Fruit fly (Drosophila melanogaster) whole organism, prepupa: ENCODE data around the gene Gdh.

Experiments
- Blimp-1 ChIP-seq: fragments of 200-800 bp; sonication (Bioruptor generic); optimal IDR thresholded peaks from 3 replicates; lab custom pipeline; 2017; ENCODE audit warnings: missing biosample characterization, missing genetic modification characterization, mild to moderate bottlenecking, moderate library complexity, missing genetic modification reagents
- CG10631 ChIP-seq: fragments of 200-800 bp; sonication (Bioruptor generic); optimal IDR thresholded peaks from 2 replicates; lab custom pipeline; 2016; ENCODE audit warnings: missing biosample characterization, missing genetic modification characterization
- CG11294 ChIP-seq: fragments of 200-800 bp; sonication (Bioruptor generic); IDR thresholded peaks from 2 replicates; pipeline ENCODE4 v1.3.6; 2022; ENCODE audit warnings: missing biosample characterization, missing genetic modification characterization
- CG11762 ChIP-seq: fragments of 200-800 bp; sonication (Bioruptor generic); optimal IDR thresholded peaks from 3 replicates; lab custom pipeline; 2016; ENCODE audit warnings: missing biosample characterization, missing genetic modification characterization; ENCODE audit not compliant: insufficient read depth
- CG11902 ChIP-seq: fragments of 200-800 bp; sonication (Bioruptor generic); optimal IDR thresholded peaks from 3 replicates; lab custom pipeline; 2016; ENCODE audit warnings: missing biosample characterization, missing genetic modification characterization
- CG15336 ChIP-seq: fragments of 200-800 bp; sonication (Bioruptor generic); IDR thresholded peaks from 2 replicates; pipeline ENCODE4 v1.3.6; 2022; ENCODE audit warnings: missing biosample characterization, missing genetic modification characterization
- CG1621 ChIP-seq: fragments of 200-800 bp; sonication (Bioruptor generic); optimal IDR thresholded peaks from 3 replicates; lab custom pipeline; 2018; ENCODE audit warnings: missing biosample characterization, mild to moderate bottlenecking, missing genetic modification characterization
- CG16779 ChIP-seq: fragments of 200-800 bp; sonication (Bioruptor generic); optimal IDR thresholded peaks from 3 replicates; lab custom pipeline; 2017; ENCODE audit warnings: missing biosample characterization, mild to moderate bottlenecking, missing genetic modification characterization
- CG3032 ChIP-seq: fragments of 200-800 bp; optimal IDR thresholded peaks from 2 replicates; lab custom pipeline; 2019; ENCODE audit warnings: missing biosample characterization, mild to moderate bottlenecking, missing genetic modification characterization, moderate library complexity
- CG31627 ChIP-seq: fragments of 200-800 bp; sonication (Bioruptor generic); optimal IDR thresholded peaks from 3 replicates; lab custom pipeline; 2016; ENCODE audit warnings: missing biosample characterization, missing genetic modification characterization
- CG32006 ChIP-seq: fragments of 200-800 bp; sonication (Bioruptor generic); optimal IDR thresholded peaks from 3 replicates; lab custom pipeline; 2017; ENCODE audit warnings: missing biosample characterization, mild to moderate bottlenecking, missing genetic modification characterization
- CG34406 ChIP-seq: fragments of 200-800 bp; sonication (Bioruptor generic); optimal IDR thresholded peaks from 3 replicates; lab custom pipeline; 2016; ENCODE audit warnings: missing biosample characterization, missing genetic modification characterization
- CG3919 ChIP-seq: fragments of 200-800 bp; sonication (Bioruptor generic); optimal IDR thresholded peaks from 3 replicates; lab custom pipeline; 2016; ENCODE audit warnings: missing biosample characterization, missing genetic modification characterization
- CG4318 ChIP-seq: fragments of 200-800 bp; sonication (Bioruptor generic); optimal IDR thresholded peaks from 3 replicates; lab custom pipeline; 2017; ENCODE audit warnings: missing biosample characterization, mild to moderate bottlenecking, missing genetic modification characterization
- CG6163 ChIP-seq: fragments of 200-800 bp; sonication (Bioruptor generic); IDR thresholded peaks from 3 replicates; pipeline ENCODE4 v1.3.6; 2022; ENCODE audit warnings: missing biosample characterization, missing genetic modification characterization
- CG6276 ChIP-seq: fragments of 200-800 bp; sonication (Bioruptor generic); optimal IDR thresholded peaks from 2 replicates; lab custom pipeline; 2017; ENCODE audit warnings: missing biosample characterization, mild to moderate bottlenecking, missing genetic modification characterization
- CG6792 ChIP-seq: fragments of 200-800 bp; sonication (Bioruptor generic); optimal IDR thresholded peaks from 3 replicates; lab custom pipeline; 2016; ENCODE audit warnings: missing biosample characterization, missing genetic modification characterization
- CG6854 ChIP-seq: fragments of 200-800 bp; sonication (Bioruptor generic); optimal IDR thresholded peaks from 2 replicates; lab custom pipeline; 2017; ENCODE audit warnings: missing biosample characterization, mild to moderate bottlenecking, missing genetic modification characterization
- CG8632 ChIP-seq: fragments of 200-800 bp; sonication (Bioruptor generic); optimal IDR thresholded peaks from 3 replicates; lab custom pipeline; 2016; ENCODE audit warnings: missing biosample characterization, missing genetic modification characterization
- CG9139 ChIP-seq: fragments of 200-800 bp; sonication (Bioruptor generic); optimal IDR thresholded peaks from 3 replicates; lab custom pipeline; 2017; ENCODE audit warnings: missing biosample characterization, mild to moderate bottlenecking, missing genetic modification characterization
- Eip75B ChIP-seq: fragments of 200-800 bp; sonication (Bioruptor generic); optimal IDR thresholded peaks from 3 replicates; lab custom pipeline; 2016; ENCODE audit warnings: missing biosample characterization, missing genetic modification characterization
- Eip93F ChIP-seq: fragments of 200-800 bp; sonication (Bioruptor generic); optimal IDR thresholded peaks from 2 replicates; lab custom pipeline; 2016; ENCODE audit warnings: missing biosample characterization, mild to moderate bottlenecking, missing genetic modification characterization
- Ets96B ChIP-seq: fragments of 200-800 bp; optimal IDR thresholded peaks from 2 replicates; lab custom pipeline; 2019; ENCODE audit warnings: missing biosample characterization, mild to moderate bottlenecking, missing genetic modification characterization, moderate library complexity
- Gug ChIP-seq: fragments of 200-800 bp; sonication (Bioruptor generic); IDR thresholded peaks from 2 replicates; pipeline ENCODE4 v1.3.6; 2022; ENCODE audit warnings: missing biosample characterization, missing genetic modification characterization
- Hr38 ChIP-seq: sonication (Bioruptor generic); optimal IDR thresholded peaks from 2 replicates; lab custom pipeline; 2016; ENCODE audit warnings: missing biosample characterization, missing genetic modification characterization
- Hr4 ChIP-seq: fragments of 200-800 bp; sonication (Bioruptor generic); optimal IDR thresholded peaks from 3 replicates; lab custom pipeline; 2016; ENCODE audit warnings: missing biosample characterization, missing genetic modification characterization
- Lpt ChIP-seq: fragments of 200-800 bp; sonication (Bioruptor generic); optimal IDR thresholded peaks from 3 replicates; lab custom pipeline; 2016; ENCODE audit warnings: missing biosample characterization, missing genetic modification characterization
- Met ChIP-seq: fragments of 200-800 bp; sonication (Bioruptor generic); optimal IDR thresholded peaks from 3 replicates; lab custom pipeline; 2016; ENCODE audit warnings: missing biosample characterization, missing genetic modification characterization
- OdsH ChIP-seq: fragments of 200-800 bp; sonication (Bioruptor generic); optimal IDR thresholded peaks from 3 replicates; lab custom pipeline; 2016; ENCODE audit warnings: missing biosample characterization, missing genetic modification characterization
- Smox ChIP-seq: fragments of 200-800 bp; sonication (Bioruptor generic); optimal IDR thresholded peaks from 3 replicates; lab custom pipeline; 2016; ENCODE audit warnings: missing biosample characterization, missing genetic modification characterization
- Sox102F ChIP-seq: fragments of 200-800 bp; sonication (Bioruptor generic); optimal IDR thresholded peaks from 2 replicates; lab custom pipeline; 2016; ENCODE audit warnings: missing biosample characterization, mild to moderate bottlenecking, missing genetic modification characterization
- Sox14 ChIP-seq: fragments of 200-800 bp; sonication (Bioruptor generic); optimal IDR thresholded peaks from 3 replicates; lab custom pipeline; 2016; ENCODE audit warnings: missing biosample characterization, missing genetic modification characterization
- Sox15 ChIP-seq: fragments of 200-800 bp; sonication (Bioruptor generic); optimal IDR thresholded peaks from 3 replicates; lab custom pipeline; 2016; ENCODE audit warnings: missing biosample characterization, missing genetic modification characterization
- achi ChIP-seq: fragments of 200-800 bp; sonication (Bioruptor generic); optimal IDR thresholded peaks from 3 replicates; lab custom pipeline; 2016; ENCODE audit warnings: missing biosample characterization, missing genetic modification characterization
- acj6 ChIP-seq: fragments of 200-800 bp; sonication (Bioruptor generic); optimal IDR thresholded peaks from 3 replicates; lab custom pipeline; 2016; ENCODE audit warnings: missing biosample characterization, missing genetic modification characterization
- dac ChIP-seq: fragments of 200-800 bp; sonication (Bioruptor generic); optimal IDR thresholded peaks from 2 replicates; lab custom pipeline; 2017; ENCODE audit warnings: missing biosample characterization, mild to moderate bottlenecking, missing genetic modification characterization
- dsx ChIP-seq: fragments of 200-800 bp; optimal IDR thresholded peaks from 3 replicates; lab custom pipeline; 2019; ENCODE audit warnings: missing biosample characterization, mild to moderate bottlenecking, missing genetic modification characterization, moderate library complexity; ENCODE audit not compliant: poor library complexity, severe bottlenecking
- esn ChIP-seq: fragments of 200-800 bp; sonication (Bioruptor generic); optimal IDR thresholded peaks from 2 replicates; lab custom pipeline; 2016; ENCODE audit warnings: missing biosample characterization, mild to moderate bottlenecking, missing genetic modification characterization, moderate library complexity
- fd59A ChIP-seq: fragments of 200-800 bp; sonication (Bioruptor generic); optimal IDR thresholded peaks from 2 replicates; lab custom pipeline; 2017; ENCODE audit warnings: missing biosample characterization, mild to moderate bottlenecking, missing genetic modification characterization, missing genetic modification reagents
- fd85E ChIP-seq: fragments of 200-800 bp; sonication (Bioruptor generic); optimal IDR thresholded peaks from 3 replicates; lab custom pipeline; 2016; ENCODE audit warnings: missing biosample characterization, missing genetic modification characterization
- fkh ChIP-seq: fragments of 200-800 bp; sonication (Bioruptor generic); optimal IDR thresholded peaks from 3 replicates; lab custom pipeline; 2017; ENCODE audit warnings: missing biosample characterization, mild to moderate bottlenecking, missing genetic modification characterization, moderate library complexity
- lz ChIP-seq: fragments of 200-800 bp; sonication (Bioruptor generic); optimal IDR thresholded peaks from 3 replicates; lab custom pipeline; 2016; ENCODE audit warnings: missing biosample characterization, missing genetic modification characterization
- salr ChIP-seq, 2 experiments: fragments of 200-800 bp; sonication (Bioruptor generic); optimal IDR thresholded peaks; 3 replicates each; lab custom pipeline; 2016 to 2018; ENCODE audit warnings: missing biosample characterization in 2 of 2, missing genetic modification characterization in 2 of 2, mild to moderate bottlenecking in 1 of 2
- spab ChIP-seq: fragments of 200-800 bp; sonication (Bioruptor generic); optimal IDR thresholded peaks from 2 replicates; lab custom pipeline; 2017; ENCODE audit warnings: missing biosample characterization, mild to moderate bottlenecking, missing genetic modification characterization, missing genetic modification reagents
- ss ChIP-seq, 2 experiments: fragments of 200-800 bp; sonication (Bioruptor generic); optimal IDR thresholded peaks; 2 replicates in 1 of 2; 3 replicates in 1 of 2; lab custom pipeline; 2017 to 2018; ENCODE audit warnings: mild to moderate bottlenecking in 2 of 2, missing biosample characterization in 2 of 2, missing genetic modification characterization in 2 of 2, moderate library complexity in 1 of 2
- svp ChIP-seq: fragments of 200-800 bp; sonication (Bioruptor generic); peaks from one replicate; lab custom pipeline; 2016; ENCODE audit warnings: missing biosample characterization, missing genetic modification characterization
- vri ChIP-seq: fragments of 200-800 bp; sonication (Bioruptor generic); optimal IDR thresholded peaks from 3 replicates; lab custom pipeline; 2016; ENCODE audit warnings: missing biosample characterization, mild to moderate bottlenecking, missing genetic modification characterization

Gdh gene

dm6 chr3R:23958091-23958838, 15.4 kb upstream of the Gdh start, which contains the start of the genes GluProRS and AP-1sigma (continued):
- no peak for TF ChIP-seq CG9139
- TF ChIP-seq achi (GFP tag; lab: Kevin White, UChicago) = peak; percentile 79
- no peak for TF ChIP-seq CG6854 (GFP tag; lab: Kevin White, UChicago)
- TF ChIP-seq CG15336 = peak; percentile 90
- TF ChIP-seq Ets96B (tag; lab: Kevin White, UChicago) = peak; percentile 82
- TF ChIP-seq CG6163 (GFP tag; lab: Robert Waterston, UW) = peak; percentile 94
- TF ChIP-seq CG34406 (GFP tag; lab: Kevin White, UChicago) = peak; percentile 65
- TF ChIP-seq dsx (GFP tag; lab: Kevin White, UChicago) = peak; percentile 76
- peak; percentile 92 for TF ChIP-seq OdsH (GFP tag; lab: Kevin White, UChicago)
- TF ChIP-seq salr (GFP tag; optimal IDR thresholded peaks at IDR 0.05; lab: Kevin White, UChicago) = peak in 1 of 2 experiments; percentile 76
- TF ChIP-seq Met (GFP tag; lab: Kevin White, UChicago) = no peak
- peak; percentile 91 for TF ChIP-seq CG11294 (GFP tag; lab: Robert Waterston, UW)
- peak; percentile 87 for TF ChIP-seq Eip75B
- peak; percentile 80 for TF ChIP-seq fkh (GFP tag; lab: Kevin White, UChicago)
- peak; percentile 91 for TF ChIP-seq acj6 (GFP tag; lab: Kevin White, UChicago)
- TF ChIP-seq ss (GFP tag; optimal IDR thresholded peaks at IDR 0.05; lab: Kevin White, UChicago) = peak; percentile 20 to 65
- peak; percentile 89 for TF ChIP-seq CG11902
- peak; percentile 92 for TF ChIP-seq CG10631 (GFP tag; lab: Kevin White, UChicago)
- peak; percentile 87 for TF ChIP-seq Hr4 (GFP tag; lab: Kevin White, UChicago)
- peak; percentile 57 for TF ChIP-seq dac (GFP tag; lab: Kevin White, UChicago)
- TF ChIP-seq CG3032 (tag; lab: Kevin White, UChicago) = peak; percentile 86
- peak; percentile 90 for TF ChIP-seq Gug (GFP tag; lab: Robert Waterston, UW)
- TF ChIP-seq vri (GFP tag; lab: Kevin White, UChicago) = peak; percentile 74
- TF ChIP-seq CG4318 (GFP tag; lab: Kevin White, UChicago) = peak; percentile 77
- TF ChIP-seq spab (GFP tag; lab: Kevin White, UChicago) = peak; percentile 58
- peak; percentile 62 for TF ChIP-seq Lpt (GFP tag; lab: Kevin White, UChicago)
- TF ChIP-seq Eip93F = peak; percentile 57
- TF ChIP-seq Hr38 (GFP tag; lab: Kevin White, UChicago) = no peak
- peak; percentile 88 for TF ChIP-seq Smox (GFP tag; lab: Kevin White, UChicago)
- peak; percentile 82 for TF ChIP-seq Sox102F (GFP tag; lab: Kevin White, UChicago)
- peak; percentile 65 for TF ChIP-seq CG11762 (GFP tag; lab: Kevin White, UChicago)
- peak; percentile 88 for TF ChIP-seq Sox14 (GFP tag; lab: Kevin White, UChicago)
- peak; percentile 50 for TF ChIP-seq fd85E (GFP tag; lab: Kevin White, UChicago)
- peak; percentile 93 for TF ChIP-seq esn
- no peak for TF ChIP-seq CG16779 (tag; lab: Kevin White, UChicago)

DNA sequence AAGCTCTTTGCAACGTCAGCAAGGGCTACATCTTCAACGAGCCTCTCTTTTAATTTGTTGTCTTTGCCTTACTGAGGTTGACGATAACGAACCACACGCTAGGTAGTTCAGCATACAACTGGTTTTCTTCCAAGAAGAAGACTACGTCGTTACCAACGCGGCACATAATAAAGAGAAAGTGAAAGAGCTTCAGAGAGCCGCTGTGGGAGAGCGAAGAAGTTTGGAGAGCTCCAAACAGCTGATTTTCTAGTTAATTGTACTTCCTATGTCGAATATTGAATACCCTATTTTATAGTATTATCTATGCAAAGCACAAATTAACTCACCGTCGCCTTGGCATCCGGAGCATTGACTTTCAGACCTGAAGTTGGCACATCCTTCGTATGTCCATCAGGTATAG, 12.5 kb upstream of the Gdh start:
- TF ChIP-seq CG10631 (GFP tag; lab: Kevin White, UChicago) (no peak), OdsH (GFP tag; lab: Kevin White, UChicago) (no peak), Sox15 (no peak), Ets96B (tag; lab: Kevin White, UChicago) (no peak), CG6163 (GFP tag; lab: Robert Waterston, UW) (peak; percentile 41; the same call in 1 of the 3 replicates), svp (GFP tag; lab: Kevin White, UChicago) (peak; percentile 46), fd85E (GFP tag; lab: Kevin White, UChicago) (no peak), CG32006 (GFP tag; lab: Kevin White, UChicago) (no peak), Blimp-1 (GFP tag; lab: Kevin White, UChicago) (peak; percentile 90), CG1621 (tag; lab: Kevin White, UChicago) (no peak), achi (GFP tag; lab: Kevin White, UChicago) (no peak), CG11294 (GFP tag; lab: Robert Waterston, UW) (no peak), CG31627 (GFP tag; lab: Kevin White, UChicago) (no peak), CG6276 (GFP tag; lab: Kevin White, UChicago) (no peak), fd59A (GFP tag; lab: Kevin White, UChicago) (no peak), Hr4 (GFP tag; lab: Kevin White, UChicago) (no peak), Gug (GFP tag; lab: Robert Waterston, UW) (no peak), CG8632 (no peak), CG6792 (no peak), Smox (GFP tag; lab: Kevin White, UChicago) (no peak), CG3919 (GFP tag; lab: Kevin White, UChicago) (peak; percentile 41), Eip93F (no peak), lz (GFP tag; lab: Kevin White, UChicago) (no peak), esn (peak; percentile 23)
